Worm (Caenorhabditis elegans) whole organism, L3 larva: Measurements from ENCODE around the gene sart-3.

Experiments used
- aly-2 ChIP-seq: fragments of 150-350 bp; optimal IDR thresholded peaks from 2 replicates; lab custom pipeline; 2014; ENCODE audit warnings: missing biosample characterization, missing genetic modification characterization
- ama-1 ChIP-seq: fragments of 150-350 bp; optimal IDR thresholded peaks from 2 replicates; lab custom pipeline; 2018
- egl-5 ChIP-seq: fragments of 150-350 bp; optimal IDR thresholded peaks from 2 replicates; lab custom pipeline; 2017; ENCODE audit warnings: missing biosample characterization, missing genetic modification reagents, missing genetic modification characterization, inconsistent platforms
- elt-1 ChIP-seq: fragments of 150-350 bp; optimal IDR thresholded peaks from 2 replicates; lab custom pipeline; 2014; ENCODE audit warnings: missing biosample characterization, missing genetic modification characterization
- elt-2 ChIP-seq: sonication (generic microtip); optimal IDR thresholded peaks from 2 replicates; lab custom pipeline; 2016; ENCODE audit warnings: missing genetic modification reagents, mild to moderate bottlenecking, missing genetic modification characterization, missing compliant biosample characterization
- nhr-25 ChIP-seq: sonication (generic microtip); optimal IDR thresholded peaks from 2 replicates; lab custom pipeline; 2017; ENCODE audit warnings: missing biosample characterization, missing genetic modification characterization
- nhr-76 ChIP-seq: fragments of 150-350 bp; sonication (generic microtip); optimal IDR thresholded peaks from 5 replicates; lab custom pipeline; 2014; ENCODE audit warnings: missing biosample characterization, missing genetic modification characterization
- pha-4 ChIP-seq: fragments of 150-350 bp; optimal IDR thresholded peaks from 2 replicates; lab custom pipeline; 2014; ENCODE audit warnings: missing biosample characterization, missing genetic modification reagents, missing genetic modification characterization
- pqm-1 ChIP-seq: fragments of 150-350 bp; optimal IDR thresholded peaks from 2 replicates; lab custom pipeline; 2017; ENCODE audit warnings: missing biosample characterization, missing genetic modification characterization, inconsistent platforms
- sea-2 ChIP-seq: fragments of 150-350 bp; sonication (generic microtip); optimal IDR thresholded peaks from 4 replicates; lab custom pipeline; 2014; ENCODE audit warnings: missing biosample characterization, missing genetic modification reagents, missing genetic modification characterization
- skn-1 ChIP-seq: fragments of 150-350 bp; optimal IDR thresholded peaks from 2 replicates; lab custom pipeline; 2014; ENCODE audit warnings: missing biosample characterization, missing genetic modification characterization
- unc-62 ChIP-seq: fragments of 150-350 bp; sonication (generic microtip); optimal IDR thresholded peaks from 4 replicates; lab custom pipeline; 2014; ENCODE audit warnings: missing biosample characterization, missing genetic modification reagents, missing genetic modification characterization
- zag-1 ChIP-seq: fragments of 150-350 bp; optimal IDR thresholded peaks from 2 replicates; lab custom pipeline; 2014; ENCODE audit warnings: missing biosample characterization, missing genetic modification characterization

DNA sequence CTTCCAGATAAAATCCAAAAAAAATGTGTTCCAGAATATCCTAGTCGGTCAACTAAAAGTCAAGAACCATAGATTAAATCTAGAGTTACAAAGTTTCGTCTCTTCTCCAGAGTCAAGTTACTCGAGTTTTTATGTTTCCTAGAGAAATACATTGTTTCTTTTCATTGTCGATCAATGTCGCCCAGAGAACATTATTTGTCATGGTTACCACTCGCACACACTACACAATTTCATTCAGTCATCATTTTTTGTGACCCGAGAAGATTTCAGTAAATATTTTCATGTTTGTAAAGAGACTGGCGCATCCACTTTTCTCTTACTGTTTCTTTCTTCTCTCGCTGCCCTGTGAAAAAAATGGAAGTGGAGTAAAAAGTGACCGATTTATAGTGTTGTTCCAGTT is 16.1 kb downstream of the sart-3 start:
- TF ChIP-seq skn-1 (no peak), zag-1 (tag; lab: Kevin White, UChicago) (no peak), elt-2 (tag; lab: Kevin White, UChicago) (no peak), ama-1 (no peak), pqm-1 (no peak), pha-4 (peak; percentile 57), sea-2 (GFP tag; lab: Kevin White, UChicago) (no peak), aly-2 (no peak), nhr-25 (tag; lab: Kevin White, UChicago) (no peak), egl-5 (no peak), nhr-76 (no peak), unc-62 (GFP tag; lab: Kevin White, UChicago) (no peak), elt-1 (no peak)
